Fruit fly (Drosophila melanogaster) whole organism, embryonic: ENCODE results near the gene scpr-A.

ENCODE experiments used
- Atf-2 ChIP-seq: fragments of 200-800 bp; sonication (Bioruptor generic); optimal IDR thresholded peaks from 2 replicates; lab custom pipeline; 2016; ENCODE audit warnings: missing biosample characterization, missing genetic modification characterization
- Atf6 ChIP-seq: fragments of 200-800 bp; sonication (Bioruptor generic); IDR thresholded peaks from 2 replicates; pipeline ENCODE4 v1.3.6; 2022; ENCODE audit warnings: missing biosample characterization, missing genetic modification characterization
- Blimp-1 ChIP-seq: fragments of 200-800 bp; sonication (Bioruptor generic); optimal IDR thresholded peaks from 3 replicates; lab custom pipeline; 2018; ENCODE audit warnings: missing biosample characterization, missing genetic modification characterization, mild to moderate bottlenecking, moderate library complexity, missing genetic modification reagents
- C15 ChIP-seq: fragments of 200-800 bp; sonication (Bioruptor generic); IDR thresholded peaks from 3 replicates; pipeline ENCODE4 v1.3.6; 2022; ENCODE audit warnings: missing biosample characterization, missing genetic modification characterization
- CG10147 ChIP-seq: fragments of 200-800 bp; sonication (Bioruptor generic); optimal IDR thresholded peaks from 2 replicates; lab custom pipeline; 2019; ENCODE audit warnings: missing biosample characterization, mild to moderate bottlenecking, missing genetic modification characterization, moderate library complexity
- CG1233 ChIP-seq: fragments of 200-800 bp; sonication (Bioruptor generic); optimal IDR thresholded peaks from 4 replicates; lab custom pipeline; 2018; ENCODE audit warnings: missing biosample characterization, mild to moderate bottlenecking, missing genetic modification characterization
- CG13123 ChIP-seq: fragments of 200-800 bp; sonication (Bioruptor generic); optimal IDR thresholded peaks from 2 replicates; lab custom pipeline; 2016; ENCODE audit warnings: missing biosample characterization, missing genetic modification characterization
- CG13894 ChIP-seq: fragments of 200-800 bp; sonication (Bioruptor generic); optimal IDR thresholded peaks from 3 replicates; lab custom pipeline; 2018; ENCODE audit warnings: missing biosample characterization, mild to moderate bottlenecking, missing genetic modification characterization, moderate library complexity
- CG14050 ChIP-seq: fragments of 200-800 bp; sonication (Bioruptor generic); IDR thresholded peaks from 3 replicates; pipeline ENCODE4 v1.3.6; 2022; ENCODE audit warnings: missing biosample characterization, missing genetic modification characterization
- CG15269 ChIP-seq: fragments of 200-800 bp; sonication (Bioruptor generic); optimal IDR thresholded peaks from 2 replicates; lab custom pipeline; 2018; ENCODE audit warnings: missing biosample characterization, mild to moderate bottlenecking, missing genetic modification characterization, moderate library complexity
- CG1832 ChIP-seq: fragments of 200-800 bp; sonication (Bioruptor generic); optimal IDR thresholded peaks from 2 replicates; lab custom pipeline; 2017; ENCODE audit warnings: missing biosample characterization, mild to moderate bottlenecking, missing genetic modification characterization, inconsistent platforms
- CG18476 ChIP-seq: fragments of 200-800 bp; sonication (Bioruptor generic); optimal IDR thresholded peaks from 2 replicates; lab custom pipeline; 2016; ENCODE audit warnings: missing biosample characterization, mild to moderate bottlenecking, missing genetic modification characterization
- CG2129 ChIP-seq: fragments of 200-800 bp; sonication (Bioruptor generic); IDR thresholded peaks from 2 replicates; pipeline ENCODE4 v1.3.6; 2022; ENCODE audit warnings: missing biosample characterization, missing genetic modification characterization; ENCODE audit not compliant: partially characterized antibody
- CG31224 ChIP-seq: fragments of 200-800 bp; sonication (Bioruptor generic); IDR thresholded peaks from 2 replicates; pipeline ENCODE4 v1.3.6; 2022; ENCODE audit warnings: missing biosample characterization, missing genetic modification characterization
- CG31388 ChIP-seq: fragments of 200-800 bp; sonication (Bioruptor generic); optimal IDR thresholded peaks from 2 replicates; lab custom pipeline; 2016; ENCODE audit warnings: missing biosample characterization, missing genetic modification characterization
- CG3163 ChIP-seq: fragments of 200-800 bp; sonication (Bioruptor generic); optimal IDR thresholded peaks from 3 replicates; lab custom pipeline; 2016; ENCODE audit warnings: missing biosample characterization, missing genetic modification characterization
- CG33557 ChIP-seq: fragments of 200-800 bp; sonication (Bioruptor generic); optimal IDR thresholded peaks from 2 replicates; lab custom pipeline; 2019; ENCODE audit warnings: missing biosample characterization, mild to moderate bottlenecking, missing genetic modification characterization, moderate library complexity
- CG6765 ChIP-seq: fragments of 200-800 bp; sonication (Bioruptor generic); optimal IDR thresholded peaks from 3 replicates; lab custom pipeline; 2017; ENCODE audit warnings: missing biosample characterization, mild to moderate bottlenecking, missing genetic modification characterization
- CG6791 ChIP-seq: fragments of 200-800 bp; sonication (Bioruptor generic); IDR thresholded peaks from 3 replicates; pipeline ENCODE4 v1.3.6; 2022; ENCODE audit warnings: missing biosample characterization, missing genetic modification characterization; ENCODE audit not compliant: partially characterized antibody
- CG7372 ChIP-seq: fragments of 200-800 bp; sonication (Bioruptor generic); IDR thresholded peaks from 2 replicates; pipeline ENCODE4 v1.3.6; 2022; ENCODE audit warnings: missing biosample characterization, missing genetic modification characterization
- Dp ChIP-seq: fragments of 200-800 bp; sonication (Bioruptor generic); optimal IDR thresholded peaks from 2 replicates; lab custom pipeline; 2018; ENCODE audit warnings: missing biosample characterization, mild to moderate bottlenecking, missing genetic modification characterization, moderate library complexity
- Dref ChIP-seq: fragments of 200-800 bp; sonication (Bioruptor generic); IDR thresholded peaks from 2 replicates; pipeline ENCODE4 v1.3.6; 2022; ENCODE audit warnings: missing biosample characterization, missing genetic modification characterization
- HLH54F ChIP-seq: fragments of 200-800 bp; sonication (Bioruptor generic); optimal IDR thresholded peaks from 3 replicates; lab custom pipeline; 2016; ENCODE audit warnings: missing biosample characterization, missing genetic modification characterization
- Hr39 ChIP-seq: fragments of >200 bp; optimal IDR thresholded peaks from 2 replicates; lab custom pipeline; 2017
- Lpt ChIP-seq: fragments of >200 bp; optimal IDR thresholded peaks from 2 replicates; lab custom pipeline; 2018; ENCODE audit warnings: missing biosample characterization, missing genetic modification characterization
- Max ChIP-seq: fragments of 200-800 bp; sonication (Bioruptor generic); optimal IDR thresholded peaks from 2 replicates; lab custom pipeline; 2016; ENCODE audit warnings: missing biosample characterization, mild to moderate bottlenecking, missing genetic modification characterization
- Mrtf ChIP-seq: fragments of 200-800 bp; sonication (Bioruptor generic); IDR thresholded peaks from 3 replicates; pipeline ENCODE4 v1.3.6; 2022; ENCODE audit warnings: missing biosample characterization, missing genetic modification characterization
- NC2β ChIP-seq: fragments of 200-800 bp; sonication (Bioruptor generic); optimal IDR thresholded peaks from 2 replicates; lab custom pipeline; 2016; ENCODE audit warnings: missing biosample characterization, missing genetic modification characterization
- Nf-YB ChIP-seq: fragments of 200-800 bp; sonication (Bioruptor generic); optimal IDR thresholded peaks from 3 replicates; lab custom pipeline; 2019; ENCODE audit warnings: missing biosample characterization, mild to moderate bottlenecking, missing genetic modification characterization, moderate library complexity
- Tbp ChIP-seq: fragments of >200 bp; optimal IDR thresholded peaks from 2 replicates; lab custom pipeline; 2018; ENCODE audit warnings: missing biosample characterization, missing genetic modification characterization
- ac ChIP-seq: fragments of 200-800 bp; sonication (Bioruptor generic); optimal IDR thresholded peaks from 3 replicates; lab custom pipeline; 2017; ENCODE audit warnings: missing biosample characterization, mild to moderate bottlenecking, missing genetic modification characterization
- ase ChIP-seq: fragments of 200-800 bp; sonication (Bioruptor generic); IDR thresholded peaks from 3 replicates; pipeline ENCODE4 v1.3.6; 2022; ENCODE audit warnings: missing biosample characterization, missing genetic modification characterization
- cato ChIP-seq: fragments of 200-800 bp; sonication (Bioruptor generic); optimal IDR thresholded peaks from 2 replicates; lab custom pipeline; 2016; ENCODE audit warnings: missing biosample characterization, missing genetic modification characterization, borderline replicate concordance
- disco-r ChIP-seq: fragments of 200-800 bp; sonication (Bioruptor generic); optimal IDR thresholded peaks from 2 replicates; lab custom pipeline; 2016; ENCODE audit warnings: missing biosample characterization, missing genetic modification characterization
- fru ChIP-seq: fragments of >200 bp; optimal IDR thresholded peaks from 2 replicates; lab custom pipeline; 2017
- hth ChIP-seq: fragments of >200 bp; optimal IDR thresholded peaks from 2 replicates; lab custom pipeline; 2017; ENCODE audit warnings: inconsistent platforms
- inv ChIP-seq: fragments of 200-800 bp; sonication (Bioruptor generic); IDR thresholded peaks from 2 replicates; pipeline ENCODE4 v1.3.6; 2022; ENCODE audit warnings: missing biosample characterization, missing genetic modification characterization; ENCODE audit not compliant: partially characterized antibody
- ken ChIP-seq: fragments of 200-800 bp; sonication (Bioruptor generic); IDR thresholded peaks from 3 replicates; pipeline ENCODE4 v1.3.6; 2022; ENCODE audit warnings: missing biosample characterization, missing genetic modification characterization
- mam ChIP-seq: fragments of 200-800 bp; sonication (Bioruptor generic); optimal IDR thresholded peaks from 3 replicates; lab custom pipeline; 2016; ENCODE audit warnings: missing biosample characterization, missing genetic modification characterization
- mld ChIP-seq: fragments of 200-800 bp; sonication (Bioruptor generic); IDR thresholded peaks from 3 replicates; pipeline ENCODE4 v1.3.6; 2022; ENCODE audit warnings: missing biosample characterization, missing genetic modification characterization; ENCODE audit not compliant: partially characterized antibody
- nmo ChIP-seq: fragments of 200-800 bp; sonication (Bioruptor generic); optimal IDR thresholded peaks from 2 replicates; lab custom pipeline; 2018; ENCODE audit warnings: missing biosample characterization, mild to moderate bottlenecking, missing genetic modification characterization, moderate library complexity
- oc ChIP-seq: fragments of 200-800 bp; sonication (Bioruptor generic); optimal IDR thresholded peaks from 2 replicates; lab custom pipeline; 2018; ENCODE audit warnings: missing biosample characterization, mild to moderate bottlenecking, missing genetic modification characterization, moderate library complexity
- onecut ChIP-seq: fragments of 200-800 bp; sonication (Bioruptor generic); IDR thresholded peaks from 2 replicates; pipeline ENCODE4 v1.3.6; 2022; ENCODE audit warnings: missing biosample characterization, missing genetic modification characterization
- p53 ChIP-seq: fragments of 200-800 bp; sonication (Bioruptor generic); optimal IDR thresholded peaks from 2 replicates; lab custom pipeline; 2016; ENCODE audit warnings: missing biosample characterization, missing genetic modification characterization
- pfk ChIP-seq: fragments of 200-800 bp; sonication (Bioruptor generic); optimal IDR thresholded peaks from 2 replicates; lab custom pipeline; 2018; ENCODE audit warnings: missing biosample characterization, mild to moderate bottlenecking, missing genetic modification characterization, moderate library complexity
- prd ChIP-seq, 3 experiments: fragments of >200 bp in 2 of 3; fragments of 200-800 bp in 1 of 3; sonication (Bioruptor generic) in 1 of 3; optimal IDR thresholded peaks in 2 of 3; IDR thresholded peaks in 1 of 3; 2 replicates in 2 of 3; 3 replicates in 1 of 3; pipeline versions ENCODE4 v1.3.6 to Lab custom; 2017 to 2022; ENCODE audit warnings: missing biosample characterization in 1 of 3, missing genetic modification characterization in 1 of 3
- sisA ChIP-seq: fragments of 200-800 bp; sonication (Bioruptor generic); IDR thresholded peaks from 2 replicates; pipeline ENCODE4 v1.3.6; 2022; ENCODE audit warnings: missing biosample characterization, missing genetic modification characterization
- tgo ChIP-seq: fragments of 200-800 bp; sonication (Bioruptor generic); IDR thresholded peaks from 3 replicates; pipeline ENCODE4 v1.3.6; 2022; ENCODE audit warnings: missing biosample characterization, missing genetic modification characterization
- tin ChIP-seq: fragments of 200-800 bp; sonication (Bioruptor generic); optimal IDR thresholded peaks from 3 replicates; lab custom pipeline; 2016; ENCODE audit warnings: missing biosample characterization, missing genetic modification characterization
- unpg ChIP-seq: fragments of 200-800 bp; sonication (Bioruptor generic); optimal IDR thresholded peaks from 3 replicates; lab custom pipeline; 2018; ENCODE audit warnings: missing biosample characterization, mild to moderate bottlenecking, missing genetic modification characterization, moderate library complexity
- zen ChIP-seq: fragments of 200-800 bp; sonication (Bioruptor generic); optimal IDR thresholded peaks from 3 replicates; lab custom pipeline; 2018; ENCODE audit warnings: missing biosample characterization, mild to moderate bottlenecking, missing genetic modification characterization, moderate library complexity

Gene scpr-A

DNA sequence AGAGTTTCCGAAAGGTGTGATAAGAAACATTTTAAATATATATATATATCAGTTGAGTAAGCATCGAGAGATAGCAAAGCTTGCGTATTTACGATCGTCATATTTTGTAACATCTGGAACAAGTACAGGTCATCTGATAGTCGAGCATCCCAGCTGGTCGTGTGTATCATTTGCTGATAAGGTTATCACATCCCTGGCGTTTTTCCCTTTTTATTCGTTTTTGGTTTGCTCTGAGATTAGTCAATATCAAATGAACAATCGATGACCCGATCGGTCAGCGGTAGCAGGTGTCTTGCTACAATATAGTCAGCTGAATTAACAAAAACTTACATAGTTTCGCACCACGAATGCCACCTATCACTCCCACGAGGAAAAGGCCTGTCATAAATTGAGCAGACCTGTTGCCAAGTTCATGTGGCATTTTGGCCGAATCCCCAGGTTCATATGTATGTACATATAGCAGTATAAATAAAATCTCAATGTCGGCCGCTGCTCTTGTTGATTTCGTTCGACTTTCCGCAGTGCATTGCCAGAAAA lies 40.0 kb upstream of the scpr-A start (continued):
- TF ChIP-seq inv (no peak), mam (GFP tag; lab: Kevin White, UChicago) (peak; percentile 38), CG14050 (peak; percentile 29; the same call in 2 of the 3 replicates), C15 (GFP tag; lab: Robert Waterston, UW) (no peak), Lpt (no peak), Blimp-1 (GFP tag; lab: Kevin White, UChicago) (peak; percentile 39), CG13894 (tag; lab: Kevin White, UChicago) (no peak), CG18476 (GFP tag; lab: Kevin White, UChicago) (peak; percentile 37), CG31388 (no peak), mld (no peak), cato (GFP tag; lab: Kevin White, UChicago) (no peak), CG2129 (no peak), Atf-2 (GFP tag; lab: Kevin White, UChicago) (no peak), sisA (GFP tag; lab: Robert Waterston, UW) (peak; percentile 55), CG6765 (GFP tag; lab: Kevin White, UChicago) (no peak), CG3163 (GFP tag; lab: Kevin White, UChicago) (no peak), CG1832 (GFP tag; lab: Kevin White, UChicago) (no peak), oc (peak; percentile 19), ase (no peak), CG33557 (GFP tag; lab: Kevin White, UChicago) (no peak), disco-r (GFP tag; lab: Kevin White, UChicago) (no peak), nmo (GFP tag; lab: Kevin White, UChicago) (peak; percentile 61), Hr39 (lab: Kevin White, UChicago) (no peak), ken (GFP tag; lab: Robert Waterston, UW) (no peak), tgo (GFP tag; lab: Robert Waterston, UW) (peak; percentile 61; the same call in 2 of the 3 replicates), prd (optimal IDR thresholded peaks at IDR 0.05; lab: Kevin White, UChicago) (no peak), prd (GFP tag; IDR thresholded peaks at IDR 0.05; lab: Robert Waterston, UW) (peak; percentile 67), CG15269 (peak; percentile 76), ac (GFP tag; lab: Kevin White, UChicago) (no peak), Mrtf (GFP tag; lab: Robert Waterston, UW) (no peak), CG1233 (GFP tag; lab: Kevin White, UChicago) (peak; percentile 58), onecut (no peak), Dref (no peak), unpg (GFP tag; lab: Kevin White, UChicago) (peak; percentile 58), CG6791 (GFP tag; lab: Robert Waterston, UW) (no peak), Max (GFP tag; lab: Kevin White, UChicago) (peak; percentile 56), CG13123 (GFP tag; lab: Kevin White, UChicago) (no peak), hth (lab: Kevin White, UChicago) (no peak), Atf6 (peak; percentile 75; the same call in 1 of the 2 replicates), Nf-YB (GFP tag; lab: Kevin White, UChicago) (no peak), pfk (no peak), tin (GFP tag; lab: Kevin White, UChicago) (peak; percentile 5), Tbp (GFP tag; lab: Kevin White, UChicago) (no peak), CG10147 (GFP tag; lab: Kevin White, UChicago) (peak; percentile 31), CG7372 (GFP tag; lab: Robert Waterston, UW) (no peak), p53 (GFP tag; lab: Kevin White, UChicago) (no peak), zen (no peak), CG31224 (GFP tag; lab: Robert Waterston, UW) (peak; percentile 54), HLH54F (no peak), Dp (no peak), NC2β (GFP tag; lab: Kevin White, UChicago) (no peak), fru (lab: Kevin White, UChicago) (no peak)
